Fruit fly (Drosophila melanogaster) whole organism, embryonic: Measurements from ENCODE around the gene CG16779.

Experiments
- ATbp ChIP-seq: fragments of 200-800 bp; sonication (Bioruptor generic); optimal IDR thresholded peaks from 2 replicates; lab custom pipeline; 2017; ENCODE audit warnings: missing biosample characterization, mild to moderate bottlenecking, missing genetic modification characterization, missing genetic modification reagents
- B-H2 ChIP-seq: fragments of 200-800 bp; sonication (Bioruptor generic); optimal IDR thresholded peaks from 2 replicates; lab custom pipeline; 2018; ENCODE audit warnings: missing biosample characterization, mild to moderate bottlenecking, missing genetic modification characterization
- Bdp1 ChIP-seq: fragments of 200-800 bp; sonication (Bioruptor generic); optimal IDR thresholded peaks from 3 replicates; lab custom pipeline; 2016; ENCODE audit warnings: missing biosample characterization, missing genetic modification characterization
- CG10274 ChIP-seq: fragments of 200-800 bp; sonication (Bioruptor generic); optimal IDR thresholded peaks from 3 replicates; lab custom pipeline; 2017; ENCODE audit warnings: missing biosample characterization, mild to moderate bottlenecking, missing genetic modification characterization
- CG11093 ChIP-seq: fragments of 200-800 bp; sonication (Bioruptor generic); IDR thresholded peaks from 3 replicates; pipeline ENCODE4 v1.3.6; 2022; ENCODE audit warnings: missing biosample characterization, missing genetic modification characterization
- CG12104 ChIP-seq: fragments of 200-800 bp; sonication (Bioruptor generic); optimal IDR thresholded peaks from 3 replicates; lab custom pipeline; 2016; ENCODE audit warnings: missing biosample characterization, missing genetic modification characterization
- CG13296 ChIP-seq: fragments of 200-800 bp; sonication (Bioruptor generic); optimal IDR thresholded peaks from 3 replicates; lab custom pipeline; 2018; ENCODE audit warnings: missing biosample characterization, mild to moderate bottlenecking, missing genetic modification characterization
- CG14860 ChIP-seq: fragments of 200-800 bp; sonication (Bioruptor generic); IDR thresholded peaks from 3 replicates; pipeline ENCODE4 v1.3.6; 2022; ENCODE audit warnings: missing biosample characterization, missing genetic modification characterization; ENCODE audit not compliant: partially characterized antibody
- CG15073 ChIP-seq: fragments of 200-800 bp; sonication (Bioruptor generic); optimal IDR thresholded peaks from 2 replicates; lab custom pipeline; 2016; ENCODE audit warnings: missing biosample characterization, missing genetic modification characterization
- CG1529 ChIP-seq: fragments of 200-800 bp; sonication (Bioruptor generic); optimal IDR thresholded peaks from 3 replicates; lab custom pipeline; 2018; ENCODE audit warnings: missing biosample characterization, missing genetic modification characterization
- CG16779 ChIP-seq: fragments of 200-800 bp; sonication (Bioruptor generic); IDR thresholded peaks from 2 replicates; pipeline ENCODE4 v1.3.6; 2022; ENCODE audit warnings: missing biosample characterization, missing genetic modification characterization
- CG17612 ChIP-seq: fragments of 200-800 bp; sonication (Bioruptor generic); IDR thresholded peaks from 2 replicates; pipeline ENCODE4 v1.3.6; 2022; ENCODE audit warnings: missing biosample characterization, missing genetic modification characterization
- CG17912 ChIP-seq: fragments of 200-800 bp; sonication (Bioruptor generic); optimal IDR thresholded peaks from 2 replicates; lab custom pipeline; 2018; ENCODE audit warnings: missing biosample characterization, mild to moderate bottlenecking, missing genetic modification characterization
- CG1792 ChIP-seq: fragments of 200-800 bp; sonication (Bioruptor generic); optimal IDR thresholded peaks from 2 replicates; lab custom pipeline; 2016; ENCODE audit warnings: missing biosample characterization, missing genetic modification characterization
- CG1832 ChIP-seq: fragments of 200-800 bp; sonication (Bioruptor generic); optimal IDR thresholded peaks from 2 replicates; lab custom pipeline; 2017; ENCODE audit warnings: missing biosample characterization, mild to moderate bottlenecking, missing genetic modification characterization, inconsistent platforms
- CG3065 ChIP-seq: fragments of 200-800 bp; sonication (Bioruptor generic); optimal IDR thresholded peaks from 2 replicates; lab custom pipeline; 2016; ENCODE audit warnings: missing biosample characterization, missing genetic modification characterization
- CG4424 ChIP-seq: fragments of 200-800 bp; sonication (Bioruptor generic); optimal IDR thresholded peaks from 3 replicates; lab custom pipeline; 2016; ENCODE audit warnings: missing biosample characterization, missing genetic modification characterization
- CG6765 ChIP-seq: fragments of 200-800 bp; sonication (Bioruptor generic); optimal IDR thresholded peaks from 3 replicates; lab custom pipeline; 2017; ENCODE audit warnings: missing biosample characterization, mild to moderate bottlenecking, missing genetic modification characterization
- CG7357 ChIP-seq: fragments of 200-800 bp; sonication (Bioruptor generic); IDR thresholded peaks from 3 replicates; pipeline ENCODE4 v1.3.6; 2022; ENCODE audit warnings: missing biosample characterization, missing genetic modification characterization
- CG7556 ChIP-seq: fragments of 200-800 bp; sonication (Bioruptor generic); optimal IDR thresholded peaks from 2 replicates; lab custom pipeline; 2017; ENCODE audit warnings: missing biosample characterization, mild to moderate bottlenecking, missing genetic modification characterization
- CG7745 ChIP-seq: fragments of 200-800 bp; sonication (Bioruptor generic); optimal IDR thresholded peaks from 2 replicates; lab custom pipeline; 2018; ENCODE audit warnings: missing biosample characterization, mild to moderate bottlenecking, missing genetic modification characterization, moderate library complexity
- CG9437 ChIP-seq: fragments of 200-800 bp; sonication (Bioruptor generic); optimal IDR thresholded peaks from 2 replicates; lab custom pipeline; 2018; ENCODE audit warnings: missing biosample characterization, mild to moderate bottlenecking, missing genetic modification characterization
- CG9609 ChIP-seq: fragments of 200-800 bp; sonication (Bioruptor generic); optimal IDR thresholded peaks from 3 replicates; lab custom pipeline; 2016; ENCODE audit warnings: missing biosample characterization, missing genetic modification characterization
- CoRest ChIP-seq: fragments of 200-800 bp; sonication (Bioruptor generic); optimal IDR thresholded peaks from 3 replicates; lab custom pipeline; 2018; ENCODE audit warnings: missing biosample characterization, mild to moderate bottlenecking, missing genetic modification characterization, moderate library complexity
- Dbx ChIP-seq: fragments of 200-800 bp; sonication (Bioruptor generic); IDR thresholded peaks from 3 replicates; pipeline ENCODE4 v1.3.6; 2022; ENCODE audit warnings: missing biosample characterization, missing genetic modification characterization
- E2f2 ChIP-seq: fragments of 200-800 bp; sonication (Bioruptor generic); IDR thresholded peaks from 2 replicates; pipeline ENCODE4 v1.3.6; 2022; ENCODE audit warnings: missing biosample characterization, missing genetic modification characterization
- Fer3 ChIP-seq: fragments of 200-800 bp; sonication (Bioruptor generic); optimal IDR thresholded peaks from 2 replicates; lab custom pipeline; 2018; ENCODE audit warnings: missing biosample characterization, mild to moderate bottlenecking, missing genetic modification characterization, moderate library complexity
- Gug ChIP-seq: fragments of 200-800 bp; sonication (Bioruptor generic); IDR thresholded peaks from 4 replicates; pipeline ENCODE4 v1.3.6; 2022; ENCODE audit warnings: missing biosample characterization, missing genetic modification characterization
- HLH4C ChIP-seq: fragments of 200-800 bp; sonication (Bioruptor generic); IDR thresholded peaks from 3 replicates; pipeline ENCODE4 v1.3.6; 2022; ENCODE audit warnings: missing biosample characterization, missing genetic modification characterization; ENCODE audit not compliant: partially characterized antibody
- Hand ChIP-seq: fragments of 200-800 bp; sonication (Bioruptor generic); optimal IDR thresholded peaks from 2 replicates; lab custom pipeline; 2017; ENCODE audit warnings: mild to moderate bottlenecking, missing biosample characterization, missing genetic modification reagents, missing genetic modification characterization
- Hey ChIP-seq: fragments of 200-800 bp; sonication (Bioruptor generic); optimal IDR thresholded peaks from 3 replicates; lab custom pipeline; 2018; ENCODE audit warnings: missing biosample characterization, mild to moderate bottlenecking, missing genetic modification characterization
- Mad ChIP-seq: fragments of 200-800 bp; sonication (Bioruptor generic); optimal IDR thresholded peaks from 2 replicates; lab custom pipeline; 2016; ENCODE audit warnings: missing biosample characterization, missing genetic modification characterization
- NFAT ChIP-seq: fragments of 200-800 bp; sonication (Bioruptor generic); IDR thresholded peaks from 2 replicates; pipeline ENCODE4 v1.3.6; 2022; ENCODE audit warnings: missing biosample characterization, missing genetic modification characterization
- Nf-YC ChIP-seq: fragments of 200-800 bp; optimal IDR thresholded peaks from 3 replicates; lab custom pipeline; 2019; ENCODE audit warnings: missing biosample characterization, mild to moderate bottlenecking, missing genetic modification characterization, moderate library complexity
- Oli ChIP-seq: fragments of 200-800 bp; sonication (Bioruptor generic); optimal IDR thresholded peaks from 2 replicates; lab custom pipeline; 2018; ENCODE audit warnings: missing biosample characterization, mild to moderate bottlenecking, missing genetic modification characterization, moderate library complexity
- ara ChIP-seq: fragments of 200-800 bp; sonication (Bioruptor generic); IDR thresholded peaks from 2 replicates; pipeline ENCODE4 v1.3.6; 2022; ENCODE audit warnings: missing biosample characterization, missing genetic modification characterization
- chn ChIP-seq: fragments of 200-800 bp; sonication (Bioruptor generic); optimal IDR thresholded peaks from 2 replicates; lab custom pipeline; 2016; ENCODE audit warnings: missing biosample characterization, missing genetic modification characterization
- ci ChIP-seq: fragments of 200-800 bp; sonication (Bioruptor generic); IDR thresholded peaks from 3 replicates; pipeline ENCODE4 v1.3.6; 2022; ENCODE audit warnings: missing biosample characterization, missing genetic modification characterization
- crp ChIP-seq, 2 experiments: fragments of 200-800 bp; sonication (Bioruptor generic); optimal IDR thresholded peaks; 2 replicates in 1 of 2; 3 replicates in 1 of 2; lab custom pipeline; 2017; ENCODE audit warnings: missing biosample characterization in 2 of 2, missing genetic modification characterization in 2 of 2, mild to moderate bottlenecking in 1 of 2, moderate library complexity in 1 of 2
- h ChIP-seq: fragments of >200 bp; optimal IDR thresholded peaks from 2 replicates; lab custom pipeline; 2017
- inv ChIP-seq: fragments of 200-800 bp; sonication (Bioruptor generic); IDR thresholded peaks from 2 replicates; pipeline ENCODE4 v1.3.6; 2022; ENCODE audit warnings: missing biosample characterization, missing genetic modification characterization; ENCODE audit not compliant: partially characterized antibody
- jigr1 ChIP-seq: fragments of 200-800 bp; sonication (Bioruptor generic); IDR thresholded peaks from 3 replicates; pipeline ENCODE4 v1.3.6; 2022; ENCODE audit warnings: missing biosample characterization, missing genetic modification characterization
- nerfin-1 ChIP-seq: fragments of 200-800 bp; sonication (Bioruptor generic); optimal IDR thresholded peaks from 3 replicates; lab custom pipeline; 2019; ENCODE audit warnings: missing biosample characterization, mild to moderate bottlenecking, missing genetic modification characterization, moderate library complexity
- nmo ChIP-seq: fragments of 200-800 bp; sonication (Bioruptor generic); optimal IDR thresholded peaks from 2 replicates; lab custom pipeline; 2018; ENCODE audit warnings: missing biosample characterization, mild to moderate bottlenecking, missing genetic modification characterization, moderate library complexity
- otp ChIP-seq: fragments of 200-800 bp; sonication (Bioruptor generic); IDR thresholded peaks from 3 replicates; pipeline ENCODE4, ENCODE4 v1.3.6; 2022; ENCODE audit warnings: missing biosample characterization, missing genetic modification characterization
- peb ChIP-seq: fragments of 200-800 bp; sonication (Bioruptor generic); IDR thresholded peaks from 2 replicates; pipeline ENCODE4 v1.3.6; 2022; ENCODE audit warnings: missing biosample characterization, missing genetic modification characterization
- pita ChIP-seq: fragments of 200-800 bp; sonication (Bioruptor generic); optimal IDR thresholded peaks from 2 replicates; lab custom pipeline; 2017; ENCODE audit warnings: missing biosample characterization, mild to moderate bottlenecking, missing genetic modification characterization
- sisA ChIP-seq: fragments of 200-800 bp; sonication (Bioruptor generic); IDR thresholded peaks from 2 replicates; pipeline ENCODE4 v1.3.6; 2022; ENCODE audit warnings: missing biosample characterization, missing genetic modification characterization
- stc ChIP-seq: fragments of 200-800 bp; sonication (Bioruptor generic); IDR thresholded peaks from 2 replicates; pipeline ENCODE4 v1.3.6; 2022; ENCODE audit warnings: missing biosample characterization, missing genetic modification characterization
- stwl ChIP-seq: fragments of 200-800 bp; sonication (Bioruptor generic); optimal IDR thresholded peaks from 3 replicates; lab custom pipeline; 2018; ENCODE audit warnings: missing biosample characterization, mild to moderate bottlenecking, missing genetic modification characterization, moderate library complexity
- vvl ChIP-seq: fragments of 200-800 bp; sonication (Bioruptor generic); IDR thresholded peaks from 2 replicates; pipeline ENCODE4 v1.3.6; 2022; ENCODE audit warnings: missing biosample characterization, missing genetic modification characterization
- zen ChIP-seq: fragments of 200-800 bp; sonication (Bioruptor generic); optimal IDR thresholded peaks from 3 replicates; lab custom pipeline; 2018; ENCODE audit warnings: missing biosample characterization, mild to moderate bottlenecking, missing genetic modification characterization, moderate library complexity

Gene CG16779

dm6 chr3R:9515860-9516344, 22.4 kb upstream of the CG16779 start, which contains the start of the genes mRpL47, CG8176 and Kdm3 (continued):
- TF ChIP-seq nerfin-1 (tag; lab: Kevin White, UChicago), result peak; percentile 81
- TF ChIP-seq Hand (GFP tag; lab: Kevin White, UChicago), result no peak
- no peak for TF ChIP-seq vvl (GFP tag; lab: Robert Waterston, UW)
- TF ChIP-seq HLH4C, result no peak
- TF ChIP-seq Fer3, result peak; percentile 60
- no peak for TF ChIP-seq ci (GFP tag; lab: Robert Waterston, UW)
- TF ChIP-seq Nf-YC (tag; lab: Kevin White, UChicago), result peak; percentile 61
- TF ChIP-seq Bdp1 (GFP tag; lab: Kevin White, UChicago), result peak; percentile 58
- peak; percentile 74 for TF ChIP-seq CG1792
- no peak for TF ChIP-seq CG17912 (GFP tag; lab: Kevin White, UChicago)
- TF ChIP-seq ATbp (GFP tag; lab: Kevin White, UChicago), result no peak
- TF ChIP-seq CG4424 (GFP tag; lab: Kevin White, UChicago), result no peak
- TF ChIP-seq CG7556 (GFP tag; lab: Kevin White, UChicago), result no peak
- TF ChIP-seq CG1832 (GFP tag; lab: Kevin White, UChicago), result no peak
- no peak for TF ChIP-seq CG13296 (GFP tag; lab: Kevin White, UChicago)
- TF ChIP-seq CG3065, result no peak
- no peak for TF ChIP-seq CG9437
- no peak for TF ChIP-seq CG15073 (GFP tag; lab: Kevin White, UChicago)
- no peak for TF ChIP-seq CG7357 (GFP tag; lab: Robert Waterston, UW)
- no peak for TF ChIP-seq sisA (GFP tag; lab: Robert Waterston, UW)
- peak; percentile 55 for TF ChIP-seq CG7745 (tag; lab: Kevin White, UChicago)
- TF ChIP-seq CG10274, result no peak
- no peak for TF ChIP-seq CG17612
- TF ChIP-seq chn (GFP tag; lab: Kevin White, UChicago), result peak; percentile 75
- no peak for TF ChIP-seq E2f2
- TF ChIP-seq stwl (tag; lab: Kevin White, UChicago), result peak; percentile 70
- TF ChIP-seq B-H2, result peak; percentile 86
- TF ChIP-seq peb (GFP tag; lab: Robert Waterston, UW), result no peak
- peak; percentile 64 to 95 for TF ChIP-seq crp (GFP tag; optimal IDR thresholded peaks at IDR 0.05; lab: Kevin White, UChicago)
- no peak for TF ChIP-seq CG1529
- TF ChIP-seq Dbx (GFP tag; lab: Robert Waterston, UW), result no peak
- TF ChIP-seq inv (GFP tag; lab: Robert Waterston, UW), result no peak
- TF ChIP-seq ara (GFP tag; lab: Robert Waterston, UW), result no peak
- no peak; the same call in 2 of the 3 replicates for TF ChIP-seq CG11093 (GFP tag; lab: Robert Waterston, UW)
- peak; percentile 87 for TF ChIP-seq nmo (GFP tag; lab: Kevin White, UChicago)
- TF ChIP-seq Hey (tag; lab: Kevin White, UChicago), result no peak
- no peak for TF ChIP-seq stc (GFP tag; lab: Robert Waterston, UW)
- no peak for TF ChIP-seq h (lab: Kevin White, UChicago)
- peak; percentile 66 for TF ChIP-seq zen
- peak; percentile 66 for TF ChIP-seq Mad (GFP tag; lab: Kevin White, UChicago)
- TF ChIP-seq Gug (GFP tag; lab: Robert Waterston, UW), result peak; percentile 81; the same call in 3 of the 4 replicates
- no peak for TF ChIP-seq CG14860 (GFP tag; lab: Robert Waterston, UW)
- TF ChIP-seq Oli (tag; lab: Kevin White, UChicago), result no peak
- peak; percentile 60 for TF ChIP-seq CG9609
- no peak for TF ChIP-seq NFAT (GFP tag; lab: Robert Waterston, UW)
- TF ChIP-seq CG16779 (GFP tag; lab: Robert Waterston, UW), result no peak
- no peak for TF ChIP-seq jigr1 (GFP tag; lab: Robert Waterston, UW)
- TF ChIP-seq otp (GFP tag; lab: Robert Waterston, UW), result no peak
- TF ChIP-seq CG6765 (GFP tag; lab: Kevin White, UChicago), result no peak
- peak; percentile 93 for TF ChIP-seq pita
- peak; percentile 25 for TF ChIP-seq CG12104 (GFP tag; lab: Kevin White, UChicago)
- TF ChIP-seq CoRest, result peak; percentile 62
